Fruit fly (Drosophila melanogaster) whole organism, embryonic: ENCODE results near the gene CG18649.

Source experiments
- ATbp ChIP-seq: fragments of 200-800 bp; sonication (Bioruptor generic); optimal IDR thresholded peaks from 2 replicates; lab custom pipeline; 2017; ENCODE audit warnings: missing biosample characterization, mild to moderate bottlenecking, missing genetic modification characterization, missing genetic modification reagents
- CG11247 ChIP-seq: fragments of 200-800 bp; sonication (Bioruptor generic); IDR thresholded peaks from 2 replicates; pipeline ENCODE4 v1.3.6; 2022; ENCODE audit warnings: missing biosample characterization, missing genetic modification characterization
- CG11696 ChIP-seq: fragments of 200-800 bp; sonication (Bioruptor generic); IDR thresholded peaks from 2 replicates; pipeline ENCODE4 v1.3.6; 2022; ENCODE audit warnings: missing biosample characterization, missing genetic modification characterization
- CG1233 ChIP-seq: fragments of 200-800 bp; sonication (Bioruptor generic); optimal IDR thresholded peaks from 4 replicates; lab custom pipeline; 2018; ENCODE audit warnings: missing biosample characterization, mild to moderate bottlenecking, missing genetic modification characterization
- CG12391 ChIP-seq: fragments of 200-800 bp; sonication (Bioruptor generic); optimal IDR thresholded peaks from 3 replicates; lab custom pipeline; 2018; ENCODE audit warnings: missing biosample characterization, mild to moderate bottlenecking, missing genetic modification characterization, moderate library complexity
- CG13123 ChIP-seq: fragments of 200-800 bp; sonication (Bioruptor generic); optimal IDR thresholded peaks from 2 replicates; lab custom pipeline; 2016; ENCODE audit warnings: missing biosample characterization, missing genetic modification characterization
- CG15073 ChIP-seq: fragments of 200-800 bp; sonication (Bioruptor generic); optimal IDR thresholded peaks from 2 replicates; lab custom pipeline; 2016; ENCODE audit warnings: missing biosample characterization, missing genetic modification characterization
- CG15601 ChIP-seq: fragments of 200-800 bp; sonication (Bioruptor generic); optimal IDR thresholded peaks from 3 replicates; lab custom pipeline; 2019; ENCODE audit warnings: missing biosample characterization, mild to moderate bottlenecking, missing genetic modification characterization, moderate library complexity
- CG17385 ChIP-seq: fragments of 200-800 bp; sonication (Bioruptor generic); optimal IDR thresholded peaks from 3 replicates; lab custom pipeline; 2018; ENCODE audit warnings: missing biosample characterization, mild to moderate bottlenecking, missing genetic modification characterization
- CG18262 ChIP-seq: fragments of 200-800 bp; optimal IDR thresholded peaks from 3 replicates; lab custom pipeline; 2019; ENCODE audit warnings: missing biosample characterization, mild to moderate bottlenecking, missing genetic modification characterization, moderate library complexity
- CG3847 ChIP-seq: fragments of 200-800 bp; sonication (Bioruptor generic); IDR thresholded peaks from 2 replicates; pipeline ENCODE4 v1.3.6; 2022; ENCODE audit warnings: missing biosample characterization, missing genetic modification characterization
- CG4424 ChIP-seq: fragments of 200-800 bp; sonication (Bioruptor generic); optimal IDR thresholded peaks from 3 replicates; lab custom pipeline; 2016; ENCODE audit warnings: missing biosample characterization, missing genetic modification characterization
- CG5245 ChIP-seq: fragments of 200-800 bp; sonication (Bioruptor generic); optimal IDR thresholded peaks from 3 replicates; lab custom pipeline; 2016; ENCODE audit warnings: missing biosample characterization, missing genetic modification characterization
- CG6654 ChIP-seq: fragments of 200-800 bp; sonication (Bioruptor generic); optimal IDR thresholded peaks from 2 replicates; lab custom pipeline; 2017; ENCODE audit warnings: missing biosample characterization, mild to moderate bottlenecking, missing genetic modification characterization
- CG7745 ChIP-seq: fragments of 200-800 bp; sonication (Bioruptor generic); optimal IDR thresholded peaks from 2 replicates; lab custom pipeline; 2018; ENCODE audit warnings: missing biosample characterization, mild to moderate bottlenecking, missing genetic modification characterization, moderate library complexity
- CG8924 ChIP-seq: fragments of 200-800 bp; optimal IDR thresholded peaks from 3 replicates; lab custom pipeline; 2019; ENCODE audit warnings: missing biosample characterization, mild to moderate bottlenecking, missing genetic modification characterization, moderate library complexity
- HmgZ ChIP-seq: fragments of 200-800 bp; sonication (Bioruptor generic); optimal IDR thresholded peaks from 2 replicates; lab custom pipeline; 2018; ENCODE audit warnings: missing biosample characterization, mild to moderate bottlenecking, missing genetic modification characterization
- MESR4 ChIP-seq: fragments of 200-800 bp; sonication (Bioruptor generic); optimal IDR thresholded peaks from 2 replicates; lab custom pipeline; 2018; ENCODE audit warnings: missing biosample characterization, mild to moderate bottlenecking, missing genetic modification characterization, moderate library complexity
- Meics ChIP-seq: fragments of 200-800 bp; sonication (Bioruptor generic); optimal IDR thresholded peaks from 2 replicates; lab custom pipeline; 2017; ENCODE audit warnings: missing biosample characterization, mild to moderate bottlenecking, missing genetic modification characterization
- Nf-YB ChIP-seq: fragments of 200-800 bp; sonication (Bioruptor generic); optimal IDR thresholded peaks from 3 replicates; lab custom pipeline; 2019; ENCODE audit warnings: missing biosample characterization, mild to moderate bottlenecking, missing genetic modification characterization, moderate library complexity
- Rx ChIP-seq: fragments of 200-800 bp; sonication (Bioruptor generic); IDR thresholded peaks from 2 replicates; pipeline ENCODE4 v1.3.6; 2022; ENCODE audit warnings: missing biosample characterization, missing genetic modification characterization
- Trl ChIP-seq, 3 experiments: fragments of >200 bp in 2 of 3; fragments of 200-800 bp in 1 of 3; sonication (Bioruptor generic) in 1 of 3; optimal IDR thresholded peaks; 2 replicates in 1 of 3; 3 replicates in 2 of 3; lab custom pipeline; 2016 to 2017; ENCODE audit warnings: missing biosample characterization in 1 of 3, missing genetic modification characterization in 1 of 3
- Vsx1 ChIP-seq: fragments of 200-800 bp; sonication (Bioruptor generic); optimal IDR thresholded peaks from 2 replicates; lab custom pipeline; 2017; ENCODE audit warnings: missing biosample characterization, mild to moderate bottlenecking, missing genetic modification characterization, missing genetic modification reagents
- abd-A ChIP-seq: fragments of 200-800 bp; sonication (Bioruptor generic); optimal IDR thresholded peaks from 3 replicates; lab custom pipeline; 2019; ENCODE audit warnings: missing biosample characterization, mild to moderate bottlenecking, missing genetic modification characterization, moderate library complexity
- aop ChIP-seq: fragments of 200-800 bp; sonication (Bioruptor generic); IDR thresholded peaks from 2 replicates; pipeline ENCODE4 v1.3.6; 2022; ENCODE audit warnings: missing biosample characterization, missing genetic modification characterization
- bcd ChIP-seq: fragments of 200-800 bp; sonication (Bioruptor generic); optimal IDR thresholded peaks from 2 replicates; lab custom pipeline; 2017; ENCODE audit warnings: missing biosample characterization, mild to moderate bottlenecking, missing genetic modification characterization
- cad ChIP-seq: fragments of >200 bp; optimal IDR thresholded peaks from 2 replicates; lab custom pipeline; 2017; ENCODE audit warnings: missing biosample characterization, missing genetic modification characterization
- cato ChIP-seq: fragments of 200-800 bp; sonication (Bioruptor generic); optimal IDR thresholded peaks from 2 replicates; lab custom pipeline; 2016; ENCODE audit warnings: missing biosample characterization, missing genetic modification characterization, borderline replicate concordance
- cg ChIP-seq: fragments of 200-800 bp; sonication (Bioruptor generic); optimal IDR thresholded peaks from 3 replicates; lab custom pipeline; 2019; ENCODE audit warnings: missing biosample characterization, mild to moderate bottlenecking, missing genetic modification characterization, moderate library complexity
- ci ChIP-seq: fragments of 200-800 bp; sonication (Bioruptor generic); IDR thresholded peaks from 3 replicates; pipeline ENCODE4 v1.3.6; 2022; ENCODE audit warnings: missing biosample characterization, missing genetic modification characterization
- exex ChIP-seq: fragments of 200-800 bp; sonication (Bioruptor generic); optimal IDR thresholded peaks from 4 replicates; lab custom pipeline; 2018; ENCODE audit warnings: missing biosample characterization, mild to moderate bottlenecking, missing genetic modification characterization, moderate library complexity
- fd3F ChIP-seq: fragments of 200-800 bp; sonication (Bioruptor generic); optimal IDR thresholded peaks from 2 replicates; lab custom pipeline; 2018; ENCODE audit warnings: missing biosample characterization, mild to moderate bottlenecking, missing genetic modification characterization, moderate library complexity
- gsb-n ChIP-seq: fragments of 200-800 bp; sonication (Bioruptor generic); optimal IDR thresholded peaks from 3 replicates; lab custom pipeline; 2018; ENCODE audit warnings: missing biosample characterization, mild to moderate bottlenecking, missing genetic modification characterization
- hb ChIP-seq: fragments of 200-800 bp; sonication (Bioruptor generic); IDR thresholded peaks from 3 replicates; pipeline ENCODE4 v1.3.6; 2022; ENCODE audit warnings: missing biosample characterization, missing genetic modification characterization; ENCODE audit not compliant: partially characterized antibody
- lbe ChIP-seq: fragments of 200-800 bp; sonication (Bioruptor generic); optimal IDR thresholded peaks from 2 replicates; lab custom pipeline; 2016; ENCODE audit warnings: missing biosample characterization, mild to moderate bottlenecking, missing genetic modification characterization
- nerfin-1 ChIP-seq: fragments of 200-800 bp; sonication (Bioruptor generic); optimal IDR thresholded peaks from 3 replicates; lab custom pipeline; 2019; ENCODE audit warnings: missing biosample characterization, mild to moderate bottlenecking, missing genetic modification characterization, moderate library complexity
- nom ChIP-seq: fragments of 200-800 bp; sonication (Bioruptor generic); optimal IDR thresholded peaks from 2 replicates; lab custom pipeline; 2017; ENCODE audit warnings: missing biosample characterization, missing genetic modification characterization, mild to moderate bottlenecking, moderate library complexity, missing genetic modification reagents
- oc ChIP-seq: fragments of 200-800 bp; sonication (Bioruptor generic); optimal IDR thresholded peaks from 2 replicates; lab custom pipeline; 2018; ENCODE audit warnings: missing biosample characterization, mild to moderate bottlenecking, missing genetic modification characterization, moderate library complexity
- org-1 ChIP-seq: fragments of 200-800 bp; sonication (Bioruptor generic); optimal IDR thresholded peaks from 2 replicates; lab custom pipeline; 2017; ENCODE audit warnings: missing biosample characterization, missing genetic modification characterization
- pros ChIP-seq: fragments of 200-800 bp; sonication (Bioruptor generic); optimal IDR thresholded peaks from 3 replicates; lab custom pipeline; 2019; ENCODE audit warnings: missing biosample characterization, mild to moderate bottlenecking, missing genetic modification characterization, moderate library complexity
- ranshi ChIP-seq: fragments of 200-800 bp; sonication (Bioruptor generic); IDR thresholded peaks from 2 replicates; pipeline ENCODE4 v1.3.6; 2022; ENCODE audit warnings: missing biosample characterization, missing genetic modification characterization
- rib ChIP-seq: fragments of 200-800 bp; sonication (Bioruptor generic); IDR thresholded peaks from 2 replicates; pipeline ENCODE4 v1.3.6; 2022; ENCODE audit warnings: missing biosample characterization, missing genetic modification characterization
- seq ChIP-seq: fragments of 200-800 bp; sonication (Bioruptor generic); IDR thresholded peaks from 2 replicates; pipeline ENCODE4 v1.3.6; 2022; ENCODE audit warnings: missing biosample characterization, missing genetic modification characterization
- sim ChIP-seq: fragments of 200-800 bp; sonication (Bioruptor generic); IDR thresholded peaks from 2 replicates; pipeline ENCODE4 v1.3.6; 2022; ENCODE audit warnings: missing biosample characterization, missing genetic modification characterization
- sob ChIP-seq: fragments of 200-800 bp; sonication (Bioruptor generic); IDR thresholded peaks from 2 replicates; pipeline ENCODE4 v1.3.6; 2022; ENCODE audit warnings: missing biosample characterization, missing genetic modification characterization
- tll ChIP-seq, 2 experiments: fragments of 200-800 bp in 1 of 2; fragments of >200 bp in 1 of 2; sonication (Bioruptor generic) in 1 of 2; optimal IDR thresholded peaks; 2 replicates each; lab custom pipeline; 2017 to 2019; ENCODE audit warnings: missing biosample characterization in 2 of 2, missing genetic modification characterization in 2 of 2, mild to moderate bottlenecking in 1 of 2, moderate library complexity in 1 of 2
- wek ChIP-seq: fragments of 200-800 bp; sonication (Bioruptor generic); optimal IDR thresholded peaks from 3 replicates; lab custom pipeline; 2018; ENCODE audit warnings: missing biosample characterization, mild to moderate bottlenecking, missing genetic modification characterization, moderate library complexity

Gene CG18649

DNA sequence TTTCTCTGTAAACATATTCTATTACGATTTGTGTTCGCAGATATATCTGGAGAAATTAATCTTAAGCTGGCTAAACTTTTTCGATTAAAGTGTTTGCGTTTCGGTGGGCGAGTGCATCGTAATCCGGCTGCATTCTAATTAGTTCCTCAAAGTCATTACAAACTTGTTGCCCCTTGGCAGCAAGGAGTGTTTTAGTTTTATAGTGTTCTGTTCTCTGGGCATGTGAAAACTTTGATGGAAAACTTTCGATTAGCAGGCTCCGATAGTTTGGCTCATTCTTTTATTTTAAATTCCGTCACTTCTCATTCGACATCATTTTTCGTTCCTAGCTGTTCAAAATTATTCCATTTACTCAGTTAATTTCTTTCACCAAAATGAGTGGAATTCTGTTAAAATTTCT lies 30.7 kb downstream of the CG18649 start, which contains the start of gene CG32148:
CG32148 (plus strand) TSS at position 301 of the 400 bp plus-strand sequence.
- TF ChIP-seq CG3847 = no peak
- TF ChIP-seq ATbp (GFP tag; lab: Kevin White, UChicago) = no peak
- TF ChIP-seq cato (GFP tag; lab: Kevin White, UChicago) = no peak
- no peak for TF ChIP-seq CG4424 (GFP tag; lab: Kevin White, UChicago)
- TF ChIP-seq CG12391 = no peak
- no peak for TF ChIP-seq lbe (GFP tag; lab: Kevin White, UChicago)
- no peak for TF ChIP-seq ranshi (GFP tag; lab: Robert Waterston, UW)
- no peak for TF ChIP-seq CG6654 (GFP tag; lab: Kevin White, UChicago)
- no peak for TF ChIP-seq CG11696 (GFP tag; lab: Robert Waterston, UW)
- no peak for TF ChIP-seq CG15073 (GFP tag; lab: Kevin White, UChicago)
- no peak for TF ChIP-seq sim (GFP tag; lab: Robert Waterston, UW)
- no peak for TF ChIP-seq sob (GFP tag; lab: Robert Waterston, UW)
- TF ChIP-seq CG17385 (GFP tag; lab: Kevin White, UChicago) = no peak
- no peak for TF ChIP-seq CG18262
- no peak for TF ChIP-seq MESR4
- TF ChIP-seq fd3F (GFP tag; lab: Kevin White, UChicago) = no peak

- TF ChIP-seq abd-A (tag; lab: Kevin White, UChicago) (peak; percentile 59), Trl (optimal IDR thresholded peaks at IDR 0.05; lab: Kevin White, UChicago) (peak in 1 of 2 experiments; percentile 47), Trl (GFP tag; optimal IDR thresholded peaks at IDR 0.05; lab: Kevin White, UChicago) (no peak), nom (GFP tag; lab: Kevin White, UChicago) (no peak), CG1233 (GFP tag; lab: Kevin White, UChicago) (no peak), CG8924 (tag; lab: Kevin White, UChicago) (peak; percentile 59), CG11247 (no peak), ci (GFP tag; lab: Robert Waterston, UW) (no peak), cg (GFP tag; lab: Kevin White, UChicago) (peak; percentile 41), CG7745 (tag; lab: Kevin White, UChicago) (peak; percentile 75), gsb-n (peak; percentile 93), nerfin-1 (tag; lab: Kevin White, UChicago) (peak; percentile 50), HmgZ (no peak), seq (GFP tag; lab: Robert Waterston, UW) (peak; percentile 47; the same call in 1 of the 2 replicates), wek (GFP tag; lab: Kevin White, UChicago) (no peak), cad (GFP tag; lab: Kevin White, UChicago) (peak; percentile 32), pros (GFP tag; lab: Kevin White, UChicago) (peak; percentile 91), CG15601 (tag; lab: Kevin White, UChicago) (no peak), CG13123 (GFP tag; lab: Kevin White, UChicago) (no peak), Meics (no peak), Nf-YB (peak; percentile 73)
Observed at dm6 chr3L:15021008-15021407, 32.9 kb downstream of the CG18649 start.

- TF ChIP-seq aop = peak; percentile 29; the same call in 1 of the 2 replicates
- no peak for TF ChIP-seq rib (GFP tag; lab: Robert Waterston, UW)
- TF ChIP-seq org-1 (GFP tag; lab: Kevin White, UChicago) = peak; percentile 22
- peak; percentile 71 for TF ChIP-seq CG5245 (GFP tag; lab: Kevin White, UChicago)
- TF ChIP-seq exex = peak; percentile 29
- no peak for TF ChIP-seq tll (GFP tag; optimal IDR thresholded peaks at IDR 0.05; lab: Kevin White, UChicago)
- peak; percentile 80 for TF ChIP-seq oc (tag; lab: Kevin White, UChicago)
- peak; percentile 50; the same call in 1 of the 2 replicates for TF ChIP-seq Rx
- TF ChIP-seq bcd (GFP tag; lab: Kevin White, UChicago) = peak; percentile 77
- TF ChIP-seq hb (GFP tag; lab: Robert Waterston, UW) = no peak
- TF ChIP-seq nerfin-1 (tag; lab: Kevin White, UChicago) = peak; percentile 78
- TF ChIP-seq ranshi (GFP tag; lab: Robert Waterston, UW) = peak; percentile 83
- peak; percentile 60 for TF ChIP-seq Vsx1 (GFP tag; lab: Kevin White, UChicago)
Observed at dm6 chr3L:15013957-15014692, 39.8 kb downstream of the CG18649 start, which contains the start of gene Reck. Gene Reck (minus strand): TSS chr3L:15014062.
